Fruit fly (Drosophila melanogaster) Kc167 (cell line): Measurements from ENCODE around the gene Acsx3.

Experiments
- Myc ChIP-seq: fragments of >200 bp; optimal IDR thresholded peaks from 2 replicates; lab custom pipeline; 2017; ENCODE audit warnings: missing external identifiers
- Sin3A ChIP-seq: fragments of >200 bp; optimal IDR thresholded peaks from 2 replicates; lab custom pipeline; 2018; ENCODE audit warnings: missing external identifiers
- h ChIP-seq: fragments of >200 bp; optimal IDR thresholded peaks from 3 replicates; lab custom pipeline; 2018; ENCODE audit warnings: missing external identifiers
- insv ChIP-seq: fragments of >200 bp; optimal IDR thresholded peaks from 3 replicates; lab custom pipeline; 2018; ENCODE audit warnings: missing external identifiers
- psq ChIP-seq: fragments of >200 bp; optimal IDR thresholded peaks from 2 replicates; lab custom pipeline; 2017; ENCODE audit warnings: missing external identifiers
- ttk ChIP-seq: sonication (Bioruptor generic); optimal IDR thresholded peaks from 2 replicates; lab custom pipeline; 2017; ENCODE audit warnings: missing external identifiers

Acsx3 gene

DNA sequence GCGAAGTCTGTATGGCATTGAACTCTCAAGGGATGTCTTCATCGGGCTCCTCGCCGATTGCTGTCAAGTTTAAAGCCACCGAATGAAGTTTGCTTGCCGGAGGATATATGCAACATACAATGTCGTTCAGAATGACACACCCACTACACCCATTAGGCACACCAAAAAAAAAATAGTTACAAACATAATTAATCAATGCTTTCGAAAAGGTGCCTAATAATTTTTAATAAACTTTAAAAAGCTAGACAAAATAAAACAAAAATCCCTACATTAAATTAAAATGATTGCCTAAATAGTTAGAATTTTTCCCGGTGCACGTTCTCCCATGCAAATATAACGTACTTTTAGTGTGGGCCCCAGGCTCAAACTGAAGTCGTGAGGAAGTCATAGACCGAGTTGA is 31.4 kb downstream of the Acsx3 start:
- TF ChIP-seq ttk (lab: Kevin White, UChicago) (no peak), Myc (lab: Kevin White, UChicago) (no peak), h (no peak), Sin3A (lab: Kevin White, UChicago) (no peak), insv (lab: Kevin White, UChicago) (no peak), psq (no peak)

DNA sequence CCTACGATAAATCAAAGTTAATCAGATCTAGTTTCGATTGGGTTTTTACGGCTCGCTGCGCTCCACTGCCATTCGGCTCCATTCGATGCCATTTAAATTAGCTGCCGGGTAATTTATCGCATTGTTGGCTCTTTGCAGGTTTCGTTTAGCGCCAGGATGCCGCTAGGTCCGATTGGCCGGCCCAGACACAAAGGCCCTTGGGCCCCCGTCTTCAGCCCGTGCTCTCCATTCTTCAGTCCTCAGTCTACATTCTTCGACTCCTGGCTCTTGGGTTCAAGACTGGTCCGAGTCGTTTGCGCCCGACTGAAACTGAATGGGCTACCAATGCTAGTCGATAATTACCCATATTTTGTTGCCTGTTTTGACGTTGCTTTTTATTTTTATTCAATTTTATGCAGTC is 32.2 kb downstream of the Acsx3 start:
- TF ChIP-seq psq, result no peak
- TF ChIP-seq Sin3A (lab: Kevin White, UChicago), result no peak
- no peak for TF ChIP-seq Myc (lab: Kevin White, UChicago)
- no peak for TF ChIP-seq ttk (lab: Kevin White, UChicago)
- no peak for TF ChIP-seq insv (lab: Kevin White, UChicago)
- TF ChIP-seq h, result no peak

DNA sequence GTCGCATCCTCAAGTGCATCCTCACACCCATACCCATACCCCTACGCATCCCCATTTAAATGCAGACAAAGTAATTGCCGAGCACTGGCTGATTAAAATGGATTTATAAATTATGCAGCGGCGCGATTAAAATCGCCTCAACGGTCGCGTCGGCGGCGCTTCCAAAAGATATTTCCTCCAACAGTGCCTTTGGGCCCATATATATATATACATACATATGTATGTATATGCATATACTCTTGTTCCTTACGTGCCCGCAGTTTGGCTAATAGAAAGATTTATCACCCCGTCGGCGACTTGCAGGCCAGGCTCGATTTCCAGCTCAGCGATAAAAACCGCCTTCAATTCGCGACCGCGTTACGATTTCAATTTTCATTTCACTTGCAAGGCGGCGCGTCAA is 35.7 kb downstream of the Acsx3 start:
- no peak for TF ChIP-seq insv (lab: Kevin White, UChicago)
- no peak for TF ChIP-seq ttk (lab: Kevin White, UChicago)
- no peak for TF ChIP-seq psq
- no peak for TF ChIP-seq Sin3A (lab: Kevin White, UChicago)
- no peak for TF ChIP-seq Myc (lab: Kevin White, UChicago)
- TF ChIP-seq h, result no peak

DNA sequence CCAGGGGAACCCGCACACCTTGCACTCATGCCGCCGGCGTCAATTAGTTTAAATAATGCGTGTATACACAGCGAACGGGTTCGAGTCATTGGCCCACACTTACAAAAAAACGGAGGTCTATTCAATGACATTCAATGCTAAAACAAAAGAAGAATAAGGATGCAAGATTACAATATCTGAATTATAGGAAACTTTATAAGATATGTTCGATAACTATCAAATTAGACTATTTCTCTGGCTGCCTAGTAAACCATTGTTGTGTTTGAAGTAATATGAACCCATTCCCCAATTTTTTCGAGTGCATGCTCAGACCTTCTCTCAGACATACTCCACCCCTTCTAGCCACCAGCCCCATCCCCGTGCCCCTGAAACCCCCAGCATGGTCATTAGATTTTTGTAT is 39.9 kb downstream of the Acsx3 start:
- no peak for TF ChIP-seq insv (lab: Kevin White, UChicago)
- TF ChIP-seq h, result no peak
- no peak for TF ChIP-seq psq
- no peak for TF ChIP-seq Sin3A (lab: Kevin White, UChicago)
- TF ChIP-seq ttk (lab: Kevin White, UChicago), result no peak
- TF ChIP-seq Myc (lab: Kevin White, UChicago), result no peak

DNA sequence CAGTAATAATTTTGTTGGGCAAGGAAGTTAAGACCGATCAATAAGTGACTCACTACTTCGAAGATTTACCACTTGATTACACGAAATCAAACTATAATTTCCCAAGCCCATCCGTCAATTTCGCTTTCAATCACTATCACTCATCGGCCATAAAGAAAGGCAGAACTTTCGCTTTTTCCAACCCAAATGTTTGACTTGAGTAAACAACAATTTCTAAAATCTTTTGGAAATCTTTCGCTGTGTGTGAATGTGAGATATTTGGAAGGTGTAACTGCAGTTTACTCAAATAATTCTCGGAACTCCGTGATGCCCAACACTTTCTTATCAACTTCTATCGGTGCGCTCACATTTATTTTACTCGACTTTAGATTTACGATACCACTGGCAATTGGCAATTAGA is 41.1 kb downstream of the Acsx3 start:
- no peak for TF ChIP-seq psq

DNA sequence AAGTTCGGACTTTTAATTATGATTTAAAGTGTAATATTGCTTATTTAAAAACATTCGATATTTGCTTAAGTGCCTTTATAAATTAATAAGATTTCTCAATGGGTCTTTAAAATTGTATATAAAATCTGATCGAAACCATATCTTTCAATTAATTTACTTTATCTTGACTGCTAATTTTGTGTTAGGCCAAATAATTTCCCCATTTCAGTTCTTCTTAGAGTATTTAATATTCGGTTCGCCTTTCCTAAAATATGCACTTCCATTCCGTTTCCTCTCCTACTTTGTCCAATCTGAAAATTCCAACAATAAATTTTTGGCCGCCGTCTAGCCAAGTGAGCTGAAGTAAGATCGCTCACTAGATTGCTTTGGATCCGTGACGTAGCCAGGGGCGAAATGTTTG is 43.4 kb downstream of the Acsx3 start:
- TF ChIP-seq psq, result no peak
- TF ChIP-seq h, result no peak

DNA sequence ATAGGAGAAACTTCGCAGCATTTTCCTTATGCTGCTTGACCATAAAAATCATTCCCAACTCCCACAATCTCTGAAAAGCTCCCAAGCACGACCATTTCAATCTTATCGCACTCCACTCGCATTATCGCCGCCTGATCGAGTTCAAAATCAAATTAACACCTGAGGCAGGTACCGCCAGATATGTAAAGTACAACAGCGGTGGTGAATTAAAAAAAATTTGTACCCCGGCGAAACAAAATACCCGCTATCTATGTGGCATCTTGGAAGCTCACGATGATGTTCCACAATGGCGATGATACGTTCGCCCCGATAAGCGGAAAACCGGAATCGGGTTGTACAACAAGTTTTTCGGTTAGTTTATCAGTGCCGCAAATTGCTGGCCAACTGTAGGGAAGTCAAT is 45.3 kb downstream of the Acsx3 start:
- TF ChIP-seq Myc (lab: Kevin White, UChicago) (no peak), ttk (lab: Kevin White, UChicago) (no peak), h (no peak), Sin3A (lab: Kevin White, UChicago) (no peak), insv (lab: Kevin White, UChicago) (no peak), psq (no peak)

DNA sequence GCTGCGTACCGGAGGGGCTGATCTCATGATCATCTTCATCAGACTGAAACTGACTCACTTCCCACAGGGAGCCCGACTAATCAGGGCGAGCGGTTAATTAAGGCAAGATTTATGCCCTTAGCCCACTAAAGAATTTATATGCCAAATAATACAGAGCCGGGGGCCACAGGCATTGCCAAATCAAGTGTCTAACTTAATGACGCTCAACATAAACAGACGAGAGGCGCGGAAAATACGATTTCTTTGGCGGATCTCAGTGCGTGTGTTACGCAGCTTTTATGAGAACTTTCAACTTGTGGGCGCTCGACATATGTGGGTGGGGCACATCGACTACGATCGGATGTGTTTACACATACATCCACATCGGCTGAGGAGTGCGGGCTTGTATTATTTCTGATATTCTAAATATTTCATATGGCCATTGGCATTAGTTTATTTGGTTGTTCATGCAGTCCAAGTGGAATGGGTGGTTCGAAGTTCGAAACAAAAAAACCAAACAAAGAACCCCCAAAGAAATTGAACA is 45.8 kb downstream of the Acsx3 start:
- TF ChIP-seq Myc (lab: Kevin White, UChicago) (no peak), Sin3A (lab: Kevin White, UChicago) (no peak), ttk (lab: Kevin White, UChicago) (no peak), insv (lab: Kevin White, UChicago) (no peak), psq (no peak), h (no peak)

DNA sequence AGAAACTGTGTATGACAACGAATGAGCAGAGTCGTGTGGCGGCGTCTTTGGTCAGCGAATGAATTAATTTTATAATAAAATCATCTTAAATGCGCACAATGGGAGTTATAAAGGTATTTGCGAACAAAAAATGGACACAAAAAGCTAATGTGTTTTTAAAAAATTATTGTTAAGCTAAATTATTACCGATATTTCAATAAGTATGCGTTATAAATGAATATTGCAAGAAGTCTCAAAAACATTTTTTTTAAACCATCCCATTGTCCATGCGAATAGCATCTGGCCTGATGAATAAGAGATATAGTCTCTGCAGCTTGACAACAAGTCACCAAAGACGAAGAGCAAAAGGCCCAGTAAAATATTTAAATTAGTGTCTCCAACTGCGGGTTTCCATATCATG is 49.9 kb downstream of the Acsx3 start:
- TF ChIP-seq h, result no peak
- TF ChIP-seq Sin3A (lab: Kevin White, UChicago), result no peak
- TF ChIP-seq psq, result no peak
- no peak for TF ChIP-seq ttk (lab: Kevin White, UChicago)
- no peak for TF ChIP-seq Myc (lab: Kevin White, UChicago)
- no peak for TF ChIP-seq insv (lab: Kevin White, UChicago)
